Worm (Caenorhabditis elegans): ENCODE measurements around the gene ssu-1.

- TF ChIP-seq unc-62 (GFP tag; optimal IDR thresholded peaks at IDR 0.05) (no peak), lin-15B (tag; optimal IDR thresholded peaks at IDR 0.05) (no peak), snpc-4 (tag; optimal IDR thresholded peaks at IDR 0.05) (no peak), egl-5 (tag; optimal IDR thresholded peaks at IDR 0.05) (no peak), fkh-10 (GFP tag; optimal IDR thresholded peaks at IDR 0.05) (no peak), aly-2 (tag; optimal IDR thresholded peaks at IDR 0.05) (no peak), ama-1 (optimal IDR thresholded peaks at IDR 0.05) (no peak), lin-39 (tag; optimal IDR thresholded peaks at IDR 0.05) (no peak), zag-1 (tag; optimal IDR thresholded peaks at IDR 0.05) (no peak), ztf-11 (tag; optimal IDR thresholded peaks at IDR 0.05) (no peak), nhr-237 (tag; optimal IDR thresholded peaks at IDR 0.05) (no peak), ceh-28 (tag; optimal IDR thresholded peaks at IDR 0.05) (no peak)
Observed at ce11 chrV:20127543-20127942, 5.5 kb downstream of the ssu-1 start.

Measured in whole organism, L3 larva.